Worm (Caenorhabditis elegans) whole organism, midembryonic: ENCODE measurements around the gene B0361.14.

Experiments used
- T22C8.4 ChIP-seq: fragments of 200-800 bp; sonication (Bioruptor generic); IDR thresholded peaks from 2 replicates; pipeline ENCODE4 v1.3.6; 2022; ENCODE audit warnings: missing genetic modification characterization, missing compliant biosample characterization
- cog-1 ChIP-seq: sonication (generic microtip); optimal IDR thresholded peaks from 2 replicates; lab custom pipeline; 2016; ENCODE audit warnings: missing genetic modification characterization, missing compliant biosample characterization
- flt-1 ChIP-seq: fragments of 200-800 bp; sonication (Bioruptor generic); IDR thresholded peaks from 2 replicates; pipeline ENCODE4 v1.3.6; 2022; ENCODE audit warnings: missing genetic modification characterization, missing compliant biosample characterization
- klf-2 ChIP-seq: fragments of 200-800 bp; sonication (Bioruptor generic); conservative IDR thresholded peaks from 2 replicates; pipeline ENCODE4 v1.3.6; 2022; ENCODE audit warnings: missing genetic modification reagents, missing genetic modification characterization, missing compliant biosample characterization
- med-1 ChIP-seq: sonication (generic microtip); optimal IDR thresholded peaks from 2 replicates; lab custom pipeline; 2017; ENCODE audit warnings: missing genetic modification characterization, mild to moderate bottlenecking, missing compliant biosample characterization, antibody characterized with exemption, missing genetic modification reagents; ENCODE audit not compliant: insufficient read depth
- ref-1 ChIP-seq: fragments of 200-800 bp; sonication (Bioruptor generic); conservative IDR thresholded peaks from 2 replicates; pipeline ENCODE4 v1.3.6; 2022; ENCODE audit warnings: missing genetic modification reagents, missing genetic modification characterization, missing compliant biosample characterization
- tab-1 ChIP-seq: fragments of 200-800 bp; sonication (Bioruptor generic); IDR thresholded peaks from 2 replicates; pipeline ENCODE4 v1.3.6; 2022; ENCODE audit warnings: missing genetic modification characterization, missing compliant biosample characterization
- ztf-23 ChIP-seq: fragments of 200-800 bp; sonication (Bioruptor generic); IDR thresholded peaks from 2 replicates; pipeline ENCODE4 v1.3.6; 2022; ENCODE audit warnings: missing genetic modification reagents, missing genetic modification characterization, missing compliant biosample characterization
- ztf-29 ChIP-seq: fragments of 200-800 bp; sonication (Bioruptor generic); IDR thresholded peaks from 2 replicates; pipeline ENCODE4 v1.3.6; 2022; ENCODE audit warnings: missing genetic modification reagents, missing genetic modification characterization, missing compliant biosample characterization

The B0361.14 gene

ce11 chrIII:7291216-7291615, 8.1 kb downstream of the B0361.14 start:
- TF ChIP-seq tab-1 (GFP tag; lab: Robert Waterston, UW) (no peak), T22C8.4 (GFP tag; lab: Robert Waterston, UW) (no peak), cog-1 (tag; lab: Kevin White, UChicago) (no peak), flt-1 (GFP tag; lab: Robert Waterston, UW) (no peak), ztf-23 (GFP tag; lab: Robert Waterston, UW) (no peak), ztf-29 (no peak), med-1 (GFP tag; lab: Kevin White, UChicago) (no peak), klf-2 (no peak), ref-1 (GFP tag; lab: Robert Waterston, UW) (no peak)

ce11 chrIII:7290462-7290861, 8.9 kb downstream of the B0361.14 start, which contains the start of gene algn-11:
Gene algn-11, minus strand, starts transcription at chrIII:7290562.
- TF ChIP-seq tab-1 (GFP tag; lab: Robert Waterston, UW) (no peak), cog-1 (tag; lab: Kevin White, UChicago) (no peak), klf-2 (no peak), flt-1 (GFP tag; lab: Robert Waterston, UW) (no peak), T22C8.4 (GFP tag; lab: Robert Waterston, UW) (no peak), ztf-29 (no peak), med-1 (GFP tag; lab: Kevin White, UChicago) (no peak), ref-1 (GFP tag; lab: Robert Waterston, UW) (no peak), ztf-23 (GFP tag; lab: Robert Waterston, UW) (no peak)

ce11 chrIII:7287503-7287902, 11.8 kb downstream of the B0361.14 start, which contains the start of gene ykt-6:
Gene ykt-6, minus strand, starts transcription at chrIII:7287603.
- TF ChIP-seq tab-1 (GFP tag; lab: Robert Waterston, UW) (no peak), ztf-29 (no peak), flt-1 (GFP tag; lab: Robert Waterston, UW) (no peak), ref-1 (GFP tag; lab: Robert Waterston, UW) (no peak), klf-2 (no peak), cog-1 (tag; lab: Kevin White, UChicago) (no peak), T22C8.4 (GFP tag; lab: Robert Waterston, UW) (no peak), ztf-23 (GFP tag; lab: Robert Waterston, UW) (no peak), med-1 (GFP tag; lab: Kevin White, UChicago) (no peak)

ce11 chrIII:7285783-7286182, 13.5 kb downstream of the B0361.14 start, which contains the start of gene pho-5:
Gene pho-5, minus strand, starts transcription at chrIII:7285883.
- no peak for TF ChIP-seq ztf-29
- TF ChIP-seq flt-1 (GFP tag; lab: Robert Waterston, UW), result no peak
- TF ChIP-seq klf-2, result no peak
- TF ChIP-seq ref-1 (GFP tag; lab: Robert Waterston, UW), result no peak
- no peak for TF ChIP-seq cog-1 (tag; lab: Kevin White, UChicago)
- TF ChIP-seq T22C8.4 (GFP tag; lab: Robert Waterston, UW), result no peak
- TF ChIP-seq ztf-23 (GFP tag; lab: Robert Waterston, UW), result no peak
- no peak for TF ChIP-seq med-1 (GFP tag; lab: Kevin White, UChicago)
- no peak for TF ChIP-seq tab-1 (GFP tag; lab: Robert Waterston, UW)

- TF ChIP-seq flt-1 (GFP tag; lab: Robert Waterston, UW) (no peak), med-1 (GFP tag; lab: Kevin White, UChicago) (no peak), klf-2 (no peak), cog-1 (tag; lab: Kevin White, UChicago) (no peak), ztf-23 (GFP tag; lab: Robert Waterston, UW) (no peak), T22C8.4 (GFP tag; lab: Robert Waterston, UW) (no peak), tab-1 (GFP tag; lab: Robert Waterston, UW) (no peak), ref-1 (GFP tag; lab: Robert Waterston, UW) (no peak), ztf-29 (no peak)
Measured at ce11 chrIII:7281179-7281578, 18.2 kb downstream of the B0361.14 start, which contains the start of gene B0361.3. Gene B0361.3, plus strand, starts transcription at chrIII:7281462.

ce11 chrIII:7278491-7278890, 20.8 kb downstream of the B0361.14 start:
- TF ChIP-seq med-1 (GFP tag; lab: Kevin White, UChicago), result no peak
- TF ChIP-seq tab-1 (GFP tag; lab: Robert Waterston, UW), result no peak
- TF ChIP-seq klf-2, result no peak
- TF ChIP-seq T22C8.4 (GFP tag; lab: Robert Waterston, UW), result no peak
- no peak for TF ChIP-seq cog-1 (tag; lab: Kevin White, UChicago)
- no peak for TF ChIP-seq ref-1 (GFP tag; lab: Robert Waterston, UW)
- TF ChIP-seq ztf-29, result no peak
- no peak for TF ChIP-seq ztf-23 (GFP tag; lab: Robert Waterston, UW)
- no peak for TF ChIP-seq flt-1 (GFP tag; lab: Robert Waterston, UW)

ce11 chrIII:7277228-7277627, 22.1 kb downstream of the B0361.14 start, which contains the start of the genes spot-1 and B0361.11:
Gene spot-1, minus strand, starts transcription at chrIII:7277274.
Gene B0361.11, plus strand, starts transcription at chrIII:7277599.
- TF ChIP-seq tab-1 (GFP tag; lab: Robert Waterston, UW) (no peak), ztf-23 (GFP tag; lab: Robert Waterston, UW) (no peak), flt-1 (GFP tag; lab: Robert Waterston, UW) (no peak), klf-2 (no peak), T22C8.4 (GFP tag; lab: Robert Waterston, UW) (no peak), ztf-29 (no peak), med-1 (GFP tag; lab: Kevin White, UChicago) (no peak), ref-1 (GFP tag; lab: Robert Waterston, UW) (no peak), cog-1 (tag; lab: Kevin White, UChicago) (no peak)

ce11 chrIII:7275296-7275695, 24.0 kb downstream of the B0361.14 start, which contains the start of gene psd-1:
Gene psd-1, minus strand, starts transcription at chrIII:7275396.
- no peak for TF ChIP-seq cog-1 (tag; lab: Kevin White, UChicago)
- TF ChIP-seq ztf-29, result no peak
- no peak for TF ChIP-seq med-1 (GFP tag; lab: Kevin White, UChicago)
- no peak for TF ChIP-seq ztf-23 (GFP tag; lab: Robert Waterston, UW)
- TF ChIP-seq flt-1 (GFP tag; lab: Robert Waterston, UW), result no peak
- TF ChIP-seq tab-1 (GFP tag; lab: Robert Waterston, UW), result no peak
- no peak for TF ChIP-seq ref-1 (GFP tag; lab: Robert Waterston, UW)
- TF ChIP-seq T22C8.4 (GFP tag; lab: Robert Waterston, UW), result no peak
- no peak for TF ChIP-seq klf-2

ce11 chrIII:7273718-7274117, 25.6 kb downstream of the B0361.14 start:
- TF ChIP-seq cog-1 (tag; lab: Kevin White, UChicago) (no peak), tab-1 (GFP tag; lab: Robert Waterston, UW) (no peak), ref-1 (GFP tag; lab: Robert Waterston, UW) (no peak), flt-1 (GFP tag; lab: Robert Waterston, UW) (no peak), med-1 (GFP tag; lab: Kevin White, UChicago) (no peak)
